Worm (Caenorhabditis elegans) whole organism, mixed stage, embryonic: ENCODE results near the gene seb-3.

ENCODE experiments used
- M03D4.4 ChIP-seq: sonication (generic microtip); optimal IDR thresholded peaks from 2 replicates; lab custom pipeline; 2017; ENCODE audit warnings: mild to moderate bottlenecking, missing genetic modification characterization, missing compliant biosample characterization
- bed-3 ChIP-seq: fragments of 200-800 bp; sonication (Bioruptor generic); optimal IDR thresholded peaks from 3 replicates; lab custom pipeline; 2018; ENCODE audit warnings: mild to moderate bottlenecking, missing genetic modification characterization, moderate library complexity, missing compliant biosample characterization
- blmp-1 ChIP-seq: fragments of 150-350 bp; optimal IDR thresholded peaks from 2 replicates; lab custom pipeline; 2014; ENCODE audit warnings: missing biosample characterization, missing genetic modification characterization
- ceh-39 ChIP-seq: fragments of 150-350 bp; optimal IDR thresholded peaks from 2 replicates; lab custom pipeline; 2014; ENCODE audit warnings: missing biosample characterization, missing genetic modification characterization
- ceh-43 ChIP-seq: fragments of 200-800 bp; sonication (Bioruptor generic); optimal IDR thresholded peaks from 2 replicates; lab custom pipeline; 2018; ENCODE audit warnings: mild to moderate bottlenecking, missing genetic modification characterization, moderate library complexity, missing compliant biosample characterization
- ceh-83 ChIP-seq: fragments of 200-800 bp; sonication (Bioruptor generic); optimal IDR thresholded peaks from 2 replicates; lab custom pipeline; 2018; ENCODE audit warnings: mild to moderate bottlenecking, missing genetic modification characterization, missing compliant biosample characterization
- ces-1 ChIP-seq: fragments of 150-350 bp; optimal IDR thresholded peaks from 2 replicates; lab custom pipeline; 2014; ENCODE audit warnings: missing biosample characterization, missing genetic modification reagents, missing genetic modification characterization
- cnd-1 ChIP-seq: fragments of 200-800 bp; sonication (Bioruptor generic); optimal IDR thresholded peaks from 2 replicates; lab custom pipeline; 2018; ENCODE audit warnings: mild to moderate bottlenecking, missing genetic modification characterization, missing compliant biosample characterization
- drap-1 ChIP-seq: fragments of 200-800 bp; sonication (Bioruptor generic); optimal IDR thresholded peaks from 3 replicates; lab custom pipeline; 2018; ENCODE audit warnings: mild to moderate bottlenecking, missing genetic modification characterization, missing compliant biosample characterization
- elt-1 ChIP-seq: sonication (generic microtip); optimal IDR thresholded peaks from 2 replicates; lab custom pipeline; 2017; ENCODE audit warnings: missing genetic modification characterization, mild to moderate bottlenecking, missing compliant biosample characterization, antibody characterized with exemption, moderate library complexity, borderline replicate concordance; ENCODE audit not compliant: insufficient read depth
- elt-3 ChIP-seq: fragments of 150-350 bp; optimal IDR thresholded peaks from 2 replicates; lab custom pipeline; 2014; ENCODE audit warnings: missing biosample characterization, missing genetic modification characterization
- flh-1 ChIP-seq: fragments of 200-800 bp; sonication (Bioruptor generic); optimal IDR thresholded peaks from 2 replicates; lab custom pipeline; 2018; ENCODE audit warnings: mild to moderate bottlenecking, missing genetic modification characterization, moderate library complexity, missing compliant biosample characterization
- ham-2 ChIP-seq: fragments of 200-800 bp; sonication (Bioruptor generic); optimal IDR thresholded peaks from 2 replicates; lab custom pipeline; 2018; ENCODE audit warnings: mild to moderate bottlenecking, missing genetic modification characterization, missing compliant biosample characterization
- hlh-1 ChIP-seq: fragments of 150-350 bp; optimal IDR thresholded peaks from 2 replicates; lab custom pipeline; 2014; ENCODE audit warnings: missing biosample characterization, missing genetic modification reagents, missing genetic modification characterization
- lin-13 ChIP-seq: fragments of 150-350 bp; optimal IDR thresholded peaks from 2 replicates; lab custom pipeline; 2014; ENCODE audit warnings: missing biosample characterization, missing genetic modification characterization
- lin-32 ChIP-seq: fragments of 200-800 bp; sonication (Bioruptor generic); optimal IDR thresholded peaks from 2 replicates; lab custom pipeline; 2018; ENCODE audit warnings: mild to moderate bottlenecking, missing genetic modification characterization, missing compliant biosample characterization
- lsy-2 ChIP-seq: fragments of 150-350 bp; optimal IDR thresholded peaks from 2 replicates; lab custom pipeline; 2014; ENCODE audit warnings: missing biosample characterization, missing genetic modification characterization
- mab-5 ChIP-seq: fragments of 150-350 bp; optimal IDR thresholded peaks from 2 replicates; lab custom pipeline; 2014; ENCODE audit warnings: missing biosample characterization, missing genetic modification characterization
- mep-1 ChIP-seq: fragments of 150-350 bp; optimal IDR thresholded peaks from 2 replicates; lab custom pipeline; 2017; ENCODE audit warnings: missing biosample characterization, missing genetic modification reagents, missing genetic modification characterization, inconsistent platforms
- mls-2 ChIP-seq: sonication (generic microtip); optimal IDR thresholded peaks from 2 replicates; lab custom pipeline; 2016; ENCODE audit warnings: mild to moderate bottlenecking, missing genetic modification characterization, moderate library complexity, missing compliant biosample characterization
- nhr-12 ChIP-seq: fragments of 150-350 bp; optimal IDR thresholded peaks from 2 replicates; lab custom pipeline; 2014; ENCODE audit warnings: missing biosample characterization, missing genetic modification characterization
- nhr-237 ChIP-seq: fragments of 150-350 bp; optimal IDR thresholded peaks from 2 replicates; lab custom pipeline; 2014; ENCODE audit warnings: missing biosample characterization, missing genetic modification characterization
- nhr-28 ChIP-seq: fragments of 150-350 bp; optimal IDR thresholded peaks from 2 replicates; lab custom pipeline; 2014; ENCODE audit warnings: missing biosample characterization, missing genetic modification characterization
- nhr-76 ChIP-seq: sonication (generic microtip); optimal IDR thresholded peaks from 2 replicates; lab custom pipeline; 2017; ENCODE audit warnings: missing biosample characterization, missing genetic modification characterization
- sem-2 ChIP-seq: fragments of 200-800 bp; sonication (Bioruptor generic); optimal IDR thresholded peaks from 2 replicates; lab custom pipeline; 2018; ENCODE audit warnings: mild to moderate bottlenecking, missing genetic modification characterization, missing compliant biosample characterization
- snpc-4 ChIP-seq: fragments of 150-350 bp; optimal IDR thresholded peaks from 2 replicates; lab custom pipeline; 2014; ENCODE audit warnings: missing biosample characterization, missing genetic modification characterization
- sptf-1 ChIP-seq: sonication (generic microtip); optimal IDR thresholded peaks from 2 replicates; lab custom pipeline; 2017; ENCODE audit warnings: mild to moderate bottlenecking, missing genetic modification characterization, moderate library complexity, missing compliant biosample characterization
- tbx-8 ChIP-seq: fragments of 200-800 bp; sonication (Bioruptor generic); optimal IDR thresholded peaks from 2 replicates; lab custom pipeline; 2018; ENCODE audit warnings: mild to moderate bottlenecking, missing genetic modification characterization, moderate library complexity, missing compliant biosample characterization
- unc-120 ChIP-seq: sonication (generic microtip); optimal IDR thresholded peaks from 2 replicates; lab custom pipeline; 2017; ENCODE audit warnings: missing genetic modification characterization, missing compliant biosample characterization; ENCODE audit not compliant: poor library complexity, severe bottlenecking
- unc-39 ChIP-seq: fragments of 150-350 bp; optimal IDR thresholded peaks from 2 replicates; lab custom pipeline; 2014; ENCODE audit warnings: missing biosample characterization, missing genetic modification characterization
- unc-62 ChIP-seq: fragments of 150-350 bp; optimal IDR thresholded peaks from 2 replicates; lab custom pipeline; 2014; ENCODE audit warnings: missing biosample characterization, missing genetic modification reagents, missing genetic modification characterization
- zip-8 ChIP-seq: fragments of 150-350 bp; optimal IDR thresholded peaks from 2 replicates; lab custom pipeline; 2014; ENCODE audit warnings: missing biosample characterization, missing genetic modification characterization
- ztf-11 ChIP-seq: fragments of 150-350 bp; optimal IDR thresholded peaks from 2 replicates; lab custom pipeline; 2014; ENCODE audit warnings: missing biosample characterization, missing genetic modification characterization

The seb-3 gene

DNA sequence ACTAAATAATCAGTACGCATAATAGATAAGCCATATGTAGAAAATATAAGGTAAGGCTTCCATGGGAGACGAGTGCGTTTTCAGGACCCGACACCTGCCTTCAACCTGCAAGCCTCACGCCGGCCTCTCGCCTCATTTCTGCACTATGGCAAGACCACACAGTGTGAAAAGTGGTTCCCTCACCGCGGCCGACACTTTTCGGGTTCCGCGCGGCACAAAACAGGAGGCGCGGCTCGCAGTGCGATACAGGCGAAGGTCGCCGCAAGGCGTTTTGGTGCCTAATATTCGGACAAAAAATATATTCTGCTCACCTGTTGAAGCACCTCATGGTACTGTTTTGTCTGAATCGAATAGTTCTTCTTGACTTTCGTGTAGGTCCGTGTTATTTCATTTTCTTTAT, 44.0 kb downstream of the seb-3 start:
- TF ChIP-seq nhr-28 (tag; lab: Kevin White, UChicago) (no peak), cnd-1 (tag; lab: Kevin White, UChicago) (no peak), mls-2 (no peak), ceh-83 (GFP tag; lab: Kevin White, UChicago) (no peak), unc-120 (tag; lab: Kevin White, UChicago) (no peak), bed-3 (GFP tag; lab: Kevin White, UChicago) (no peak), sptf-1 (tag; lab: Kevin White, UChicago) (no peak), ces-1 (GFP tag; lab: Kevin White, UChicago) (no peak), snpc-4 (tag; lab: Kevin White, UChicago) (no peak), zip-8 (tag; lab: Kevin White, UChicago) (no peak), unc-39 (tag; lab: Kevin White, UChicago) (no peak), elt-3 (tag; lab: Kevin White, UChicago) (no peak)

DNA sequence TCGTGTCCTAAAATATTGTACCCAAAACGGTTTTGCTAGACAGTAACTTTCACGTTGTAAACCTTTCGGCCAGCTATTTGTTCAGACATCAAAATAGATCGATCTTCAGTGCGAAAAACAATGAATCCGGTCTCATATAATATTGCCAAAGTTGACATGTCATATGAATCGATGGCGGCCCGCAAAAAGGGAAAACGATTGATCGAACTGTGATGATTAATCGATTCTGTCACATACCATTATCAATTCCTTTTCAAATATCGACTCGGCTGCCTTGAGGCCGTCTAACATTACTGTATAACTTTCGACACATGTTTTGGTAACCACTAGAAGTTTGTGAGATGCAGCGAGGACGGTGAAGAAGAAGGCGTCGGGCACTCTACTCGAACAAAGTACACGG, 46.8 kb downstream of the seb-3 start:
- no peak for TF ChIP-seq mep-1
- TF ChIP-seq unc-39 (tag; lab: Kevin White, UChicago) = no peak
- no peak for TF ChIP-seq sptf-1 (tag; lab: Kevin White, UChicago)
- no peak for TF ChIP-seq lin-13
- TF ChIP-seq drap-1 = no peak
- no peak for TF ChIP-seq snpc-4 (tag; lab: Kevin White, UChicago)
- TF ChIP-seq nhr-76 = no peak
- no peak for TF ChIP-seq flh-1 (GFP tag; lab: Kevin White, UChicago)
- no peak for TF ChIP-seq sem-2
- no peak for TF ChIP-seq M03D4.4 (tag; lab: Kevin White, UChicago)
- no peak for TF ChIP-seq lsy-2 (tag; lab: Kevin White, UChicago)
- no peak for TF ChIP-seq ztf-11
- TF ChIP-seq ceh-83 (GFP tag; lab: Kevin White, UChicago) = no peak
- no peak for TF ChIP-seq unc-62 (GFP tag; lab: Kevin White, UChicago)
- TF ChIP-seq unc-120 (tag; lab: Kevin White, UChicago) = no peak
- no peak for TF ChIP-seq ham-2
- TF ChIP-seq ces-1 (GFP tag; lab: Kevin White, UChicago) = no peak
- no peak for TF ChIP-seq ceh-39

DNA sequence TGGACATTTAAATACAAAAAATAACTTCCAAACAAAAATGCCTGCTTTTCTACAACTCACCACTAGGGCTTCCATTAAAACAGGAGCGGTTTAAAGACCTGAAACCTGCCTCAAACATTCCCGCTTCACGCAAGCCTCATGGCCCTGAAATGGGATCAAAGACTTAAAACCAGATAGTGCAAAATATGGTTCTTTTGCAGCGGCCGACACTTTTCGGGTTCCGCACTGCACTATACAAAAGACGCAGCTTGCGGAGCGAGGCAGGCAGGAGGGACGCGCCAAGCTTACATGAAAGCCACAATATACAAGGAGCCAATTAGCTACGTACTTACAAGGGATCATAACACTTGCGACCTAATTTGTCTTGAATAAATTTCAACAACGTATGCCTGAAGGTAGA, 47.4 kb downstream of the seb-3 start:
- TF ChIP-seq unc-39 (tag; lab: Kevin White, UChicago) (no peak), lin-13 (no peak), drap-1 (no peak), nhr-12 (no peak), elt-3 (tag; lab: Kevin White, UChicago) (no peak), zip-8 (tag; lab: Kevin White, UChicago) (no peak), flh-1 (GFP tag; lab: Kevin White, UChicago) (no peak)

DNA sequence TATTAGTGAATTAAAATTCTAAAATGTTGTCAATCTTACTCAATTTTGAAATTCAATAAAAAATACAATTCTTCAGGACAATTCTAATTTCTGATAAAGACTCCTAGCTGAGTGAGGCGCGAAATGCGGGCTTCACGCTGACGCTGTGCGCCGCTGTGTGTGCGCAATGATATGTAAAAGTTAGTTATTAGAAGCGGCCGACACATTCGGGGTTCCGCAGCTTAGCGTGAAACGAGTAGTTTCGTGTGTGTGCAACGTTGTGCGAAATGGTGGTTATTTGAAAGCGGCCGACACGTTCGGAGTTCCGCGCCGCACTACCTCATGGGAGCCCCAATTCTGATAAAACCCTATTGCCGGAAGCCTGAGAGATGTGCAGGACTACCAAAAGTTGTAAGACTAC, 49.1 kb downstream of the seb-3 start:
- TF ChIP-seq lsy-2 (tag; lab: Kevin White, UChicago) (no peak), zip-8 (tag; lab: Kevin White, UChicago) (no peak), blmp-1 (tag; lab: Kevin White, UChicago) (no peak), hlh-1 (tag; lab: Kevin White, UChicago) (no peak), ceh-43 (GFP tag; lab: Kevin White, UChicago) (no peak), nhr-12 (no peak), unc-39 (tag; lab: Kevin White, UChicago) (no peak), nhr-237 (tag; lab: Kevin White, UChicago) (no peak), nhr-76 (no peak), lin-32 (GFP tag; lab: Kevin White, UChicago) (no peak), unc-62 (GFP tag; lab: Kevin White, UChicago) (no peak), mep-1 (no peak), ham-2 (no peak), tbx-8 (GFP tag; lab: Kevin White, UChicago) (no peak), ztf-11 (no peak), mab-5 (no peak), drap-1 (no peak)

DNA sequence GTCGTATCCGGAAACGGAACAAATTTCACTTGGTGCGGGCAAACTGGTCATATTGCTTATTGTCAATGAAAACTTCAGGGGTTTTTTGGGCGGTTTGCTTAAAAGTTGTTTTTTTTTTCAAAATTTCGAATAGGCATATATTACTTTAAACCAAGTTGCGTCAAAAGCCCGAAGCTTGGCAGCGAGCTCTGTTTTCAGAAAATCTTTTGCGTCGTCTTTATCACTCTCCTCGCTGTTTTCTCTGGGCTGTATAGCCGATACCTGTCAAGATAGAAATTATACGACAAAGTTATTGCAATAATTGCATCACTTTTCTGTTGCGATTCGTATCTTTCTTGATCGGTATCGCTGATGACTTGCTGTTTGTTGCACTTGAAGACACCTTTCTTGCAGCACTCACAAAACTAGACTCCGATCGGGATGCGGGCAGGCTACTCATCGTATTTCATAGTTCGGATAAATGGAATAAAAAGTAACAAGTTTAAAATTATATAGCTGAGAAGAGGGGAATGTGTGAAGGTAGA, 50.0 kb downstream of the seb-3 start, which contains the start of the genes H40L08.3 and H40L08.9:
Gene H40L08.3, minus strand, starts transcription at position 51 of the 524 bp plus-strand sequence.
Gene H40L08.9, minus strand, starts transcription at position 439 of the 524 bp plus-strand sequence.
- no peak for TF ChIP-seq M03D4.4 (tag; lab: Kevin White, UChicago)
- peak; percentile 14 for TF ChIP-seq unc-62 (GFP tag; lab: Kevin White, UChicago)
- TF ChIP-seq elt-1 (tag; lab: Kevin White, UChicago) = peak; percentile 27
- TF ChIP-seq unc-120 (tag; lab: Kevin White, UChicago) = no peak
- no peak for TF ChIP-seq lsy-2 (tag; lab: Kevin White, UChicago)
- TF ChIP-seq lin-32 (GFP tag; lab: Kevin White, UChicago) = no peak
